Worm (Caenorhabditis elegans): Measurements from ENCODE around the gene F59F5.5.

F59F5.5 gene

DNA sequence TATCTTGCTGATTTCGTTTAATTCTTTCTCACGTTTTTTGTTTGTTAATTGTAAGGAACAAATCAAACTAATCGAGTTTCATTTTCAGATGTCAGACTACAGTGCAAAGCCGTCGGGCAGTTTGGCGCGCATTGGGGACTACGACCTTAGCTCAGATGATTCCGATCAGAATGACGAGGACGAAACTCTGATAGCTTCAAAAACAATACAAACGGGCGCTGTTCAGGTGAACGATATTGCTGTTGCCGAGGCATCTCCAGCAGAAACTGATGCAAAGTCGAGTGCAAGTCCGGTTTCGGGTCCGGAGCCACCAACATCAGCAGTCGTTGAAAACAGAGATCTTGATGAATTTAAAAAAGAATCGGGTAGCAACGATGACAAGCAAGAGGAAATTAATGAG is 23.4 kb downstream of the F59F5.5 start, which contains the start of gene bet-2:
Gene bet-2 (plus strand): TSS at position 89 of the 400 bp plus-strand sequence.
- TF ChIP-seq nhr-28 (tag; optimal IDR thresholded peaks at IDR 0.05) = no peak
- no peak for TF ChIP-seq ztf-11 (tag; optimal IDR thresholded peaks at IDR 0.05)
- no peak for TF ChIP-seq lin-13 (tag; optimal IDR thresholded peaks at IDR 0.05)
- TF ChIP-seq unc-62 (GFP tag; optimal IDR thresholded peaks at IDR 0.05) = no peak
- TF ChIP-seq pha-4 (tag; optimal IDR thresholded peaks at IDR 0.05) = no peak

DNA sequence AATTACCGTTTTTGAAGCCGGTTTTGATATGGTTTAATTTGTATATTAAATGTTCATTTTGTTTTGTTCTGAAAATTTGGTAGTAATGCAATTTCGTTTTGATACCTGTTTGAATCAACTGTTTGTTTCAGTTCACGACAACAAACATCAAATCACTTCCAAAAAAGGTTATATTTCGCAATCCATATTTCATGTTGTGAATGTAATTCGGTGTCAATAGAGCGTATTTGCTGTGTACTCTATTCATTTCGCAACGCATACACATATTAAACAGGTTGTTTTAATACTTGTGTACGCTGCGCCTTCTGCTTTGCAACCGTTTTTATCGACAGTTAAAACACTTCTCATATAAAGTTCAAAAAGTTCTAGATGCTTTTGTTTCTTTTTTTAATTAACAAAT is 30.6 kb downstream of the F59F5.5 start:
- TF ChIP-seq M03D4.4 (tag; optimal IDR thresholded peaks at IDR 0.05) = no peak
- peak; percentile 21 for TF ChIP-seq mep-1 (tag; optimal IDR thresholded peaks at IDR 0.05)
- no peak for TF ChIP-seq hlh-1 (tag; optimal IDR thresholded peaks at IDR 0.05)
- TF ChIP-seq ces-1 (GFP tag; optimal IDR thresholded peaks at IDR 0.05) = peak; percentile 19
- peak; percentile 2 for TF ChIP-seq unc-62 (GFP tag; optimal IDR thresholded peaks at IDR 0.05)
- no peak for TF ChIP-seq nhr-12 (tag; optimal IDR thresholded peaks at IDR 0.05)
- TF ChIP-seq nhr-237 (tag; optimal IDR thresholded peaks at IDR 0.05) = peak; percentile 82
- no peak for TF ChIP-seq sptf-1 (tag; optimal IDR thresholded peaks at IDR 0.05)
- no peak for TF ChIP-seq mls-2 (tag; optimal IDR thresholded peaks at IDR 0.05)
- TF ChIP-seq unc-120 (tag; optimal IDR thresholded peaks at IDR 0.05; ENCODE audit: poor library complexity, severe bottlenecking) = no peak
- TF ChIP-seq drap-1 (GFP tag; optimal IDR thresholded peaks at IDR 0.05) = no peak
- no peak for TF ChIP-seq unc-39 (tag; optimal IDR thresholded peaks at IDR 0.05)
- TF ChIP-seq nhr-28 (tag; optimal IDR thresholded peaks at IDR 0.05) = no peak
- no peak for TF ChIP-seq ham-2 (GFP tag; optimal IDR thresholded peaks at IDR 0.05)
- no peak for TF ChIP-seq ceh-43 (GFP tag; optimal IDR thresholded peaks at IDR 0.05)
- TF ChIP-seq mab-5 (tag; optimal IDR thresholded peaks at IDR 0.05) = no peak
- peak; percentile 64 for TF ChIP-seq pha-4 (tag; optimal IDR thresholded peaks at IDR 0.05)
- no peak for TF ChIP-seq snpc-4 (tag; optimal IDR thresholded peaks at IDR 0.05)
- peak; percentile 47 for TF ChIP-seq elt-3 (tag; optimal IDR thresholded peaks at IDR 0.05)
- no peak for TF ChIP-seq lin-32 (GFP tag; optimal IDR thresholded peaks at IDR 0.05)
- TF ChIP-seq ceh-39 (tag; optimal IDR thresholded peaks at IDR 0.05) = no peak
- TF ChIP-seq sem-2 (GFP tag; optimal IDR thresholded peaks at IDR 0.05) = no peak
- no peak for TF ChIP-seq flh-1 (GFP tag; optimal IDR thresholded peaks at IDR 0.05)
- no peak for TF ChIP-seq lsy-2 (tag; optimal IDR thresholded peaks at IDR 0.05)
- no peak for TF ChIP-seq blmp-1 (tag; optimal IDR thresholded peaks at IDR 0.05)
- no peak for TF ChIP-seq nhr-76 (tag; optimal IDR thresholded peaks at IDR 0.05)
- TF ChIP-seq lin-13 (tag; optimal IDR thresholded peaks at IDR 0.05) = no peak
- no peak for TF ChIP-seq ceh-83 (GFP tag; optimal IDR thresholded peaks at IDR 0.05)
- TF ChIP-seq nhr-2 (tag; optimal IDR thresholded peaks at IDR 0.05) = no peak
- no peak for TF ChIP-seq bed-3 (GFP tag; optimal IDR thresholded peaks at IDR 0.05)
- TF ChIP-seq ztf-11 (tag; optimal IDR thresholded peaks at IDR 0.05) = no peak

DNA sequence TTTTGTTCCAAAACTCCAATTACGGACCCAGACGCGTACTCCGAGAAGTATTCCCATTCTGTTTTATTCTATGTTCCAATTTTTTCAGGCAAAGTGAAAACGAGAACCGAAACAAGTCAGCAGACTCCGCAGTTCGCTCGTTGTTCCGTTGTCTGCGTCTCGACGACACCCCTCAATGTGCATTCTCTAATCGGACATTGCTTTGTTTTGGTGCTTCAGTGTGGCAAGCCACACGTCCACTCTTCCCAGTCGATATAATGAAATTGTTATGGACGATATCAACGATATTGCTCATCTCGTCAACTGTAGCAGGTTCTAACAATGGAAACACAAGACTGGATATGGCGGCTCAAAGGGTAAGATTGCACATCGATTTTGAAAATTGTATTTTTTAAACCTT is 31.1 kb downstream of the F59F5.5 start, which contains the start of gene nhx-5:
Gene nhx-5 (plus strand): TSS at position 82 of the 400 bp plus-strand sequence.
- no peak for TF ChIP-seq ceh-43 (GFP tag; optimal IDR thresholded peaks at IDR 0.05)
- TF ChIP-seq elt-1 (tag; optimal IDR thresholded peaks at IDR 0.05; ENCODE audit: borderline replicate concordance, insufficient read depth) = no peak
- no peak for TF ChIP-seq tbx-8 (GFP tag; optimal IDR thresholded peaks at IDR 0.05)
- no peak for TF ChIP-seq lin-32 (GFP tag; optimal IDR thresholded peaks at IDR 0.05)
- peak; percentile 51 for TF ChIP-seq ces-1 (GFP tag; optimal IDR thresholded peaks at IDR 0.05)
- no peak for TF ChIP-seq nhr-28 (tag; optimal IDR thresholded peaks at IDR 0.05)
- no peak for TF ChIP-seq lsy-2 (tag; optimal IDR thresholded peaks at IDR 0.05)
- TF ChIP-seq unc-120 (tag; optimal IDR thresholded peaks at IDR 0.05; ENCODE audit: poor library complexity, severe bottlenecking) = no peak

DNA sequence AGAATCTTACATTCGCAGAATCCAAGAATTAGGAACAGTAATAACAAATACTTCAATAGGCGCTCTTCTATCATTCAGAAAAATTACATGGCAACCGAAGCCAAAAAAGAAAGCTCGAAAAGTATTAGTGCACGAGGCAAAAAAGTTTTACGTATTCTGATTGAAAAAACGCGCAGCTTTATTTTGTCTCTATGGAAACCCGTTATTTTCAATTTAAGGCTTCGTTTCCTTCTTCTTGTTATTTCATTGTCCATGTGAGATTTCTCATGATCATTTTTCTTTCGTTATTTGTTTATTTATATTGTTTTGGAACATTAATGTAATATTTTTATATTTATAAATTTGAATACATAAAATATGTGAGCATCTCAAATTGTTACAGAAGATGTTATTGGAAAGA is 43.6 kb downstream of the F59F5.5 start, which contains the start of gene F57C7.4:
Gene F57C7.4 (minus strand): TSS at position 101 of the 400 bp plus-strand sequence.
- TF ChIP-seq mab-5 (tag; optimal IDR thresholded peaks at IDR 0.05) = no peak
- TF ChIP-seq ces-1 (GFP tag; optimal IDR thresholded peaks at IDR 0.05) = no peak
- no peak for TF ChIP-seq elt-3 (tag; optimal IDR thresholded peaks at IDR 0.05)
- no peak for TF ChIP-seq zip-8 (tag; optimal IDR thresholded peaks at IDR 0.05)
- TF ChIP-seq unc-39 (tag; optimal IDR thresholded peaks at IDR 0.05) = no peak
- no peak for TF ChIP-seq hlh-1 (tag; optimal IDR thresholded peaks at IDR 0.05)
- TF ChIP-seq nhr-28 (tag; optimal IDR thresholded peaks at IDR 0.05) = no peak
- TF ChIP-seq snpc-4 (tag; optimal IDR thresholded peaks at IDR 0.05) = no peak
